Worm (Caenorhabditis elegans) whole organism, L4 larva: ENCODE measurements around the gene C06E1.9.

ENCODE experiments used
- F49E8.2 ChIP-seq: sonication (generic microtip); optimal IDR thresholded peaks from 2 replicates; lab custom pipeline; 2016; ENCODE audit warnings: missing compliant biosample characterization, mild to moderate bottlenecking, missing genetic modification characterization, borderline replicate concordance
- T20F7.1 ChIP-seq: fragments of 200-800 bp; sonication (Bioruptor generic); optimal IDR thresholded peaks from 2 replicates; lab custom pipeline; 2018; ENCODE audit warnings: mild to moderate bottlenecking, missing genetic modification characterization, missing compliant biosample characterization
- Y48G9A.11 ChIP-seq: fragments of 200-800 bp; sonication (Bioruptor generic); IDR thresholded peaks from 2 replicates; pipeline ENCODE4 v1.3.6; 2022; ENCODE audit warnings: missing genetic modification reagents, missing genetic modification characterization, missing compliant biosample characterization
- Y5F2A.4 ChIP-seq: fragments of 200-800 bp; sonication (Bioruptor generic); optimal IDR thresholded peaks from 2 replicates; lab custom pipeline; 2018; ENCODE audit warnings: mild to moderate bottlenecking, missing genetic modification characterization, missing compliant biosample characterization
- Y75B8A.6 ChIP-seq: fragments of 200-800 bp; sonication (Bioruptor generic); IDR thresholded peaks from 2 replicates; pipeline ENCODE4 v1.3.6; 2022; ENCODE audit warnings: missing genetic modification reagents, missing genetic modification characterization, missing compliant biosample characterization
- ZK337.2 ChIP-seq: fragments of 200-800 bp; sonication (Bioruptor generic); IDR thresholded peaks from 2 replicates; pipeline ENCODE4 v1.3.6; 2022; ENCODE audit warnings: missing genetic modification reagents, missing genetic modification characterization, missing compliant biosample characterization
- aha-1 ChIP-seq: fragments of 150-350 bp; peaks from one replicate; lab custom pipeline; 2014; ENCODE audit warnings: missing biosample characterization, missing genetic modification characterization
- attf-4 ChIP-seq: sonication (generic microtip); optimal IDR thresholded peaks from 3 replicates; lab custom pipeline; 2017; ENCODE audit warnings: missing biosample characterization, missing genetic modification characterization
- ceh-20 ChIP-seq: fragments of 200-800 bp; sonication (Bioruptor generic); IDR thresholded peaks from 2 replicates; pipeline ENCODE4 v1.3.6; 2022; ENCODE audit warnings: missing genetic modification reagents, missing genetic modification characterization, missing compliant biosample characterization
- ceh-28 ChIP-seq: fragments of 150-350 bp; optimal IDR thresholded peaks from 2 replicates; lab custom pipeline; 2014; ENCODE audit warnings: missing biosample characterization, missing genetic modification reagents, missing genetic modification characterization
- ceh-32 ChIP-seq: sonication (generic microtip); optimal IDR thresholded peaks from 2 replicates; lab custom pipeline; 2016; ENCODE audit warnings: mild to moderate bottlenecking, missing genetic modification characterization, missing compliant biosample characterization; ENCODE audit not compliant: poor library complexity
- cey-2 ChIP-seq: sonication (generic microtip); optimal IDR thresholded peaks from 3 replicates; lab custom pipeline; 2017; ENCODE audit warnings: missing genetic modification characterization, mild to moderate bottlenecking, missing compliant biosample characterization, antibody characterized with exemption, borderline replicate concordance; ENCODE audit not compliant: insufficient read depth
- daf-16 ChIP-seq, 3 experiments: sonication (generic microtip); optimal IDR thresholded peaks; 2 replicates each; lab custom pipeline; 2016 to 2017; ENCODE audit warnings: missing genetic modification characterization in 3 of 3, missing genetic modification reagents in 3 of 3, mild to moderate bottlenecking in 2 of 3, missing compliant biosample characterization in 2 of 3, missing biosample characterization in 1 of 3, moderate library complexity in 1 of 3
- dmd-6 ChIP-seq: fragments of 200-800 bp; sonication (Bioruptor generic); IDR thresholded peaks from 2 replicates; pipeline ENCODE4 v1.3.6; 2022; ENCODE audit warnings: missing genetic modification reagents, missing genetic modification characterization, missing compliant biosample characterization
- dmd-9 ChIP-seq: fragments of 200-800 bp; sonication (Bioruptor generic); IDR thresholded peaks from 2 replicates; pipeline ENCODE4 v1.3.6; 2022; ENCODE audit warnings: missing genetic modification reagents, missing genetic modification characterization, missing compliant biosample characterization
- dve-1 ChIP-seq: sonication (generic microtip); optimal IDR thresholded peaks from 2 replicates; lab custom pipeline; 2017; ENCODE audit warnings: antibody characterized with exemption, mild to moderate bottlenecking, missing genetic modification characterization, missing compliant biosample characterization; ENCODE audit not compliant: insufficient read depth
- egl-27 ChIP-seq: sonication (generic microtip); optimal IDR thresholded peaks from 3 replicates; lab custom pipeline; 2017; ENCODE audit warnings: missing biosample characterization, missing genetic modification reagents, missing genetic modification characterization
- egl-43 ChIP-seq: fragments of 200-800 bp; sonication (Bioruptor generic); IDR thresholded peaks from 2 replicates; pipeline ENCODE4 v1.3.6; 2022; ENCODE audit warnings: missing genetic modification reagents, missing genetic modification characterization, missing compliant biosample characterization
- fos-1 ChIP-seq: fragments of 150-350 bp; optimal IDR thresholded peaks from 2 replicates; lab custom pipeline; 2014; ENCODE audit warnings: missing biosample characterization, missing genetic modification characterization
- gei-8 ChIP-seq: fragments of 200-800 bp; sonication (Bioruptor generic); optimal IDR thresholded peaks from 2 replicates; lab custom pipeline; 2018; ENCODE audit warnings: mild to moderate bottlenecking, missing genetic modification characterization, missing compliant biosample characterization
- hlh-30 ChIP-seq: sonication (generic microtip); optimal IDR thresholded peaks from 2 replicates; lab custom pipeline; 2017; ENCODE audit warnings: antibody characterized with exemption, mild to moderate bottlenecking, missing genetic modification characterization, missing compliant biosample characterization; ENCODE audit not compliant: insufficient read depth
- hmg-1.1 ChIP-seq: fragments of 200-800 bp; sonication (Bioruptor generic); IDR thresholded peaks from 2 replicates; pipeline ENCODE4 v1.3.6; 2022; ENCODE audit warnings: missing genetic modification reagents, missing genetic modification characterization, missing compliant biosample characterization
- lin-39 ChIP-seq: fragments of 150-350 bp; optimal IDR thresholded peaks from 2 replicates; lab custom pipeline; 2014; ENCODE audit warnings: missing biosample characterization, missing genetic modification reagents, missing genetic modification characterization
- lsy-2 ChIP-seq, 2 experiments: fragments of 150-350 bp in 1 of 2; sonication (generic microtip) in 1 of 2; optimal IDR thresholded peaks; 2 replicates each; lab custom pipeline; 2014 to 2017; ENCODE audit warnings: missing biosample characterization in 2 of 2, missing genetic modification characterization in 2 of 2
- madf-9 ChIP-seq: fragments of 200-800 bp; sonication (Bioruptor generic); conservative IDR thresholded peaks from 2 replicates; pipeline ENCODE4 v1.3.6; 2022; ENCODE audit warnings: missing genetic modification reagents, missing genetic modification characterization, missing compliant biosample characterization
- mdl-1 ChIP-seq, 2 experiments: fragments of 150-350 bp in 1 of 2; sonication (generic microtip) in 1 of 2; optimal IDR thresholded peaks; 2 replicates each; lab custom pipeline; 2014 to 2017; ENCODE audit warnings: missing biosample characterization in 2 of 2, missing genetic modification characterization in 2 of 2
- mdt-29 ChIP-seq: fragments of 200-800 bp; sonication (Bioruptor generic); IDR thresholded peaks from 2 replicates; pipeline ENCODE4 v1.3.6; 2022; ENCODE audit warnings: missing genetic modification reagents, missing genetic modification characterization, missing compliant biosample characterization
- mes-2 ChIP-seq: sonication (generic microtip); optimal IDR thresholded peaks from 2 replicates; lab custom pipeline; 2016; ENCODE audit warnings: missing genotype, mild to moderate bottlenecking, missing genetic modification characterization, missing compliant biosample characterization; ENCODE audit not compliant: poor library complexity, severe bottlenecking
- mxl-2 ChIP-seq: fragments of 200-800 bp; sonication (Bioruptor generic); conservative IDR thresholded peaks from 2 replicates; pipeline ENCODE4 v1.3.6; 2022; ENCODE audit warnings: missing genetic modification reagents, missing genetic modification characterization, missing compliant biosample characterization
- mxl-3 ChIP-seq: fragments of 200-800 bp; sonication (Bioruptor generic); optimal IDR thresholded peaks from 2 replicates; lab custom pipeline; 2018; ENCODE audit warnings: mild to moderate bottlenecking, missing genetic modification characterization, missing compliant biosample characterization
- nhr-10 ChIP-seq: fragments of 150-350 bp; optimal IDR thresholded peaks from 2 replicates; lab custom pipeline; 2014; ENCODE audit warnings: missing biosample characterization, missing genetic modification characterization
- nhr-102 ChIP-seq: sonication (generic microtip); optimal IDR thresholded peaks from 2 replicates; lab custom pipeline; 2016; ENCODE audit warnings: mild to moderate bottlenecking, missing genetic modification characterization, moderate library complexity, missing compliant biosample characterization
- nhr-11 ChIP-seq: fragments of 150-350 bp; optimal IDR thresholded peaks from 2 replicates; lab custom pipeline; 2014; ENCODE audit warnings: missing biosample characterization, missing genetic modification characterization
- nhr-42 ChIP-seq: fragments of 200-800 bp; sonication (Bioruptor generic); IDR thresholded peaks from 2 replicates; pipeline ENCODE4 v1.3.6; 2022; ENCODE audit warnings: missing genetic modification characterization, missing compliant biosample characterization
- nhr-48 ChIP-seq: sonication (generic microtip); optimal IDR thresholded peaks from 2 replicates; lab custom pipeline; 2016; ENCODE audit warnings: mild to moderate bottlenecking, missing genetic modification characterization, missing compliant biosample characterization
- nhr-6 ChIP-seq: fragments of 150-350 bp; optimal IDR thresholded peaks from 2 replicates; lab custom pipeline; 2014; ENCODE audit warnings: missing biosample characterization, missing genetic modification characterization
- pha-4 ChIP-seq, 2 experiments: fragments of 150-350 bp in 1 of 2; fragments of 200-800 bp in 1 of 2; sonication (Bioruptor generic) in 1 of 2; IDR thresholded peaks in 1 of 2; optimal IDR thresholded peaks in 1 of 2; 2 replicates each; pipeline versions ENCODE4 v1.3.6 to Lab custom; 2014 to 2022; ENCODE audit warnings: missing genetic modification characterization in 2 of 2, missing genetic modification reagents in 2 of 2, missing biosample characterization in 1 of 2, missing compliant biosample characterization in 1 of 2
- php-3 ChIP-seq: fragments of 200-800 bp; sonication (Bioruptor generic); IDR thresholded peaks from 2 replicates; pipeline ENCODE4 v1.3.6; 2022; ENCODE audit warnings: missing genetic modification reagents, missing genetic modification characterization, missing compliant biosample characterization
- rbr-2 ChIP-seq: sonication (generic microtip); optimal IDR thresholded peaks from 2 replicates; lab custom pipeline; 2016; ENCODE audit warnings: missing genotype, missing genetic modification characterization, missing compliant biosample characterization
- snpc-1.2 ChIP-seq: fragments of 200-800 bp; sonication (Bioruptor generic); IDR thresholded peaks from 2 replicates; pipeline ENCODE4 v1.3.6; 2022; ENCODE audit warnings: missing genetic modification reagents, missing genetic modification characterization, missing compliant biosample characterization
- unc-62 ChIP-seq, 3 experiments: fragments of 150-350 bp in 1 of 3; sonication (generic microtip); optimal IDR thresholded peaks in 2 of 3; peaks in 1 of 3; 1 replicate in 1 of 3; 2 replicates in 2 of 3; lab custom pipeline; 2014 to 2017; ENCODE audit warnings: missing biosample characterization in 3 of 3, missing genetic modification characterization in 3 of 3, missing genetic modification reagents in 3 of 3, missing genotype in 1 of 3
- zip-2 ChIP-seq: fragments of 150-350 bp; optimal IDR thresholded peaks from 2 replicates; lab custom pipeline; 2014; ENCODE audit warnings: missing biosample characterization, missing genetic modification characterization
- ztf-11 ChIP-seq: fragments of 150-350 bp; optimal IDR thresholded peaks from 2 replicates; lab custom pipeline; 2014; ENCODE audit warnings: missing biosample characterization, missing genetic modification characterization
- ztf-7 ChIP-seq: fragments of 150-350 bp; optimal IDR thresholded peaks from 2 replicates; lab custom pipeline; 2014; ENCODE audit warnings: missing biosample characterization, missing genetic modification characterization

The C06E1.9 gene

ce11 chrIII:8656055-8656454 is 46.5 kb upstream of the C06E1.9 start:
- TF ChIP-seq daf-16 (GFP tag; optimal IDR thresholded peaks at IDR 0.05; lab: Kevin White, UChicago) (no peak), daf-16 (tag; optimal IDR thresholded peaks at IDR 0.05; lab: Kevin White, UChicago) (peak; percentile 37), mes-2 (tag; lab: Kevin White, UChicago) (no peak), madf-9 (GFP tag; lab: Robert Waterston, UW) (no peak), zip-2 (tag; lab: Kevin White, UChicago) (no peak), ZK337.2 (GFP tag; lab: Robert Waterston, UW) (no peak)

DNA sequence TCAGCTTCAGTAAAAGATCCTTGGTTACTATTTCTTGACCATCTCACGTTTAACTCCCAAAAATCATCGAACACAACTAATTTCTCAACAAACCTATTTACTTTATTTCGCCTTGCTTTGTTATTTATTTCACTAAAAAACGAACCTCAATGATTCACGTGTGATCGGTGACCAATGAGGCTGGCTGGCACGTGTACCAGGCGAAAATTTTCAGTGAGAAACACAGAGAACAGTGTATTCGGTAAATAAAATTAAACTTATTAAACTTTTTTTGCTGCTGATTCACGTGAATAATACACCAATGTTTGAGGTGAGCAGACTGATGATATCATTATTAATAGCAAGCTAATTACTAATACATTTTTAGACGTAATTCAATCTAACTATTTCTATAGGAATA is 45.8 kb upstream of the C06E1.9 start:
- TF ChIP-seq ceh-32 (tag; lab: Kevin White, UChicago) (no peak), T20F7.1 (GFP tag; lab: Kevin White, UChicago) (peak; percentile 6), dmd-6 (GFP tag; lab: Robert Waterston, UW) (peak; percentile 30; the same call in 1 of the 2 replicates), nhr-48 (peak; percentile 22), F49E8.2 (tag; lab: Kevin White, UChicago) (no peak), hlh-30 (tag; lab: Kevin White, UChicago) (peak; percentile 59), mxl-2 (GFP tag; lab: Robert Waterston, UW) (0 out of 2 replicates have a peak, but pooled peaks have one; percentile 41)

DNA sequence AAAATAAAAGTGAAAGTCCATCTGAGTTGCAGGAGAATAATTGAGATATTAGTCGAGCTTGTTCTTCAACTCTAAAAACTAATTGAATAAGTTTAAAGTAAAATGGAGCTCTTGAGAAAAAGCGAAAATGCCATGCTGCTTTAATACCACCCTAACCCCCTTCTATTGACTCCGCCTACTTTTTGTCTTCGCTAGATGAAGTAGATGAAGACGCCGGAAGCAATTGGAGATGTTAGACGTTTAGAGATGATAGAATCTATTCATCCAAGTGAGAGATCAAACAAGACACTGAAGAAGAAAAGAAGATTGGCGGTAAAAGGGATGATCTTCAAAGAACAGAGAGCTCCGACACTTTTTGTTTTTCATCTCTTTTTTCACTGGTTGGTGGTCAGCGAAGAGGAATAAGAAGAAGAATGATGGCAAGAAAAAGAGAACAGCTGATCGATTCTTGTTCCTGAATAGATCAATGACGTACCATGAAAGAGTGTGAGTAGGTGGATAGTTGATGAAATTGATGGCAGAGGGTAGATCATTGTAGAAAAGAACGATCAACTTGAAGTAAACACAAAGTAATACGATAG is 44.9 kb upstream of the C06E1.9 start:
- TF ChIP-seq cey-2 (tag; lab: Kevin White, UChicago) (no peak), dmd-9 (no peak), egl-43 (GFP tag; lab: Robert Waterston, UW) (no peak), Y75B8A.6 (GFP tag; lab: Robert Waterston, UW) (no peak), mxl-3 (GFP tag; lab: Kevin White, UChicago) (no peak), ceh-20 (0 out of 2 replicates have a peak, but pooled peaks have one; percentile 11), ztf-11 (tag; lab: Kevin White, UChicago) (no peak), nhr-102 (tag; lab: Kevin White, UChicago) (no peak), rbr-2 (tag; lab: Kevin White, UChicago) (no peak), egl-27 (no peak), zip-2 (tag; lab: Kevin White, UChicago) (no peak), ztf-7 (no peak), gei-8 (GFP tag; lab: Kevin White, UChicago) (no peak), nhr-48 (no peak), aha-1 (tag; lab: Kevin White, UChicago) (no peak), mdt-29 (GFP tag; lab: Robert Waterston, UW) (no peak), nhr-10 (tag; lab: Kevin White, UChicago) (no peak), dmd-6 (GFP tag; lab: Robert Waterston, UW) (peak; percentile 6; the same call in 1 of the 2 replicates), ceh-28 (no peak), pha-4 (GFP tag; IDR thresholded peaks at IDR 0.05; lab: Robert Waterston, UW) (no peak), pha-4 (tag; optimal IDR thresholded peaks at IDR 0.05; lab: Kevin White, UChicago) (no peak), php-3 (GFP tag; lab: Robert Waterston, UW) (no peak), unc-62 (GFP tag; optimal IDR thresholded peaks at IDR 0.05 in 1 of 2; lab: Kevin White, UChicago) (peak in 1 of 2 experiments; percentile 37), unc-62 (tag; optimal IDR thresholded peaks at IDR 0.05; lab: Kevin White, UChicago) (no peak), lin-39 (tag; lab: Kevin White, UChicago) (no peak), attf-4 (tag; lab: Kevin White, UChicago) (no peak), nhr-6 (tag; lab: Kevin White, UChicago) (no peak), lsy-2 (tag; optimal IDR thresholded peaks at IDR 0.05; lab: Kevin White, UChicago) (peak in 1 of 2 experiments; percentile 4), Y48G9A.11 (GFP tag; lab: Robert Waterston, UW) (no peak), mdl-1 (tag; optimal IDR thresholded peaks at IDR 0.05; lab: Kevin White, UChicago) (no peak), nhr-42 (GFP tag; lab: Robert Waterston, UW) (no peak), nhr-11 (tag; lab: Kevin White, UChicago) (peak; percentile 23), dve-1 (tag; lab: Kevin White, UChicago) (no peak), hmg-1.1 (no peak), fos-1 (no peak), snpc-1.2 (no peak), Y5F2A.4 (GFP tag; lab: Kevin White, UChicago) (no peak)
